Fruit fly (Drosophila melanogaster) whole organism, embryonic: ENCODE data around the gene Cyp12a5.

Source experiments
- Asciz ChIP-seq: fragments of 200-800 bp; sonication (Bioruptor generic); optimal IDR thresholded peaks from 2 replicates; lab custom pipeline; 2017; ENCODE audit warnings: missing biosample characterization, mild to moderate bottlenecking, missing genetic modification characterization, missing genetic modification reagents
- C15 ChIP-seq: fragments of 200-800 bp; sonication (Bioruptor generic); IDR thresholded peaks from 3 replicates; pipeline ENCODE4 v1.3.6; 2022; ENCODE audit warnings: missing biosample characterization, missing genetic modification characterization
- CG10209 ChIP-seq: fragments of 200-800 bp; sonication (Bioruptor generic); optimal IDR thresholded peaks from 3 replicates; lab custom pipeline; 2017; ENCODE audit warnings: missing biosample characterization, mild to moderate bottlenecking, missing genetic modification characterization, missing genetic modification reagents
- CG1024 ChIP-seq: fragments of 200-800 bp; sonication (Bioruptor generic); IDR thresholded peaks from 2 replicates; pipeline ENCODE4 v1.3.6; 2022; ENCODE audit warnings: missing biosample characterization, missing genetic modification characterization
- CG11085 ChIP-seq: fragments of 200-800 bp; sonication (Bioruptor generic); IDR thresholded peaks from 2 replicates; pipeline ENCODE4 v1.3.6; 2022; ENCODE audit warnings: missing biosample characterization, missing genetic modification characterization
- CG12744 ChIP-seq: fragments of 200-800 bp; sonication (Bioruptor generic); optimal IDR thresholded peaks from 2 replicates; lab custom pipeline; 2016; ENCODE audit warnings: missing biosample characterization, missing genetic modification characterization
- CG13287 ChIP-seq: fragments of 200-800 bp; sonication (Bioruptor generic); IDR thresholded peaks from 2 replicates; pipeline ENCODE4 v1.3.6; 2022; ENCODE audit warnings: missing biosample characterization, missing genetic modification characterization; ENCODE audit not compliant: partially characterized antibody
- CG14050 ChIP-seq: fragments of 200-800 bp; sonication (Bioruptor generic); IDR thresholded peaks from 3 replicates; pipeline ENCODE4 v1.3.6; 2022; ENCODE audit warnings: missing biosample characterization, missing genetic modification characterization
- CG14441 ChIP-seq: fragments of 200-800 bp; sonication (Bioruptor generic); IDR thresholded peaks from 2 replicates; pipeline ENCODE4 v1.3.6; 2022; ENCODE audit warnings: missing biosample characterization, missing genetic modification characterization
- CG17568 ChIP-seq: fragments of 200-800 bp; sonication (Bioruptor generic); optimal IDR thresholded peaks from 2 replicates; lab custom pipeline; 2018; ENCODE audit warnings: missing biosample characterization, mild to moderate bottlenecking, missing genetic modification characterization, moderate library complexity
- CG2116 ChIP-seq: fragments of 200-800 bp; sonication (Bioruptor generic); optimal IDR thresholded peaks from 3 replicates; lab custom pipeline; 2018; ENCODE audit warnings: missing biosample characterization, mild to moderate bottlenecking, missing genetic modification characterization
- CG2129 ChIP-seq: fragments of 200-800 bp; sonication (Bioruptor generic); IDR thresholded peaks from 2 replicates; pipeline ENCODE4 v1.3.6; 2022; ENCODE audit warnings: missing biosample characterization, missing genetic modification characterization; ENCODE audit not compliant: partially characterized antibody
- CG33213 ChIP-seq: fragments of 200-800 bp; sonication (Bioruptor generic); optimal IDR thresholded peaks from 3 replicates; lab custom pipeline; 2016; ENCODE audit warnings: missing biosample characterization, missing genetic modification characterization
- CG3726 ChIP-seq: fragments of 200-800 bp; sonication (Bioruptor generic); IDR thresholded peaks from 3 replicates; pipeline ENCODE4, ENCODE4 v1.3.6; 2022; ENCODE audit warnings: missing biosample characterization, missing genetic modification characterization
- CG42726 ChIP-seq: fragments of 200-800 bp; sonication (Bioruptor generic); IDR thresholded peaks from 2 replicates; pipeline ENCODE4 v1.3.6; 2022; ENCODE audit warnings: missing biosample characterization, missing genetic modification characterization; ENCODE audit not compliant: partially characterized antibody
- CG6654 ChIP-seq: fragments of 200-800 bp; sonication (Bioruptor generic); optimal IDR thresholded peaks from 2 replicates; lab custom pipeline; 2017; ENCODE audit warnings: missing biosample characterization, mild to moderate bottlenecking, missing genetic modification characterization
- CG6765 ChIP-seq: fragments of 200-800 bp; sonication (Bioruptor generic); optimal IDR thresholded peaks from 3 replicates; lab custom pipeline; 2017; ENCODE audit warnings: missing biosample characterization, mild to moderate bottlenecking, missing genetic modification characterization
- CG7556 ChIP-seq: fragments of 200-800 bp; sonication (Bioruptor generic); optimal IDR thresholded peaks from 2 replicates; lab custom pipeline; 2017; ENCODE audit warnings: missing biosample characterization, mild to moderate bottlenecking, missing genetic modification characterization
- CG7987 ChIP-seq: fragments of 200-800 bp; sonication (Bioruptor generic); optimal IDR thresholded peaks from 2 replicates; lab custom pipeline; 2018; ENCODE audit warnings: missing biosample characterization, mild to moderate bottlenecking, missing genetic modification characterization, moderate library complexity
- CG8478 ChIP-seq: fragments of >200 bp; optimal IDR thresholded peaks from 2 replicates; lab custom pipeline; 2018
- CG8944 ChIP-seq: fragments of 200-800 bp; sonication (Bioruptor generic); optimal IDR thresholded peaks from 3 replicates; lab custom pipeline; 2016; ENCODE audit warnings: missing biosample characterization, missing genetic modification characterization
- Dad ChIP-seq: fragments of 200-800 bp; sonication (Bioruptor generic); optimal IDR thresholded peaks from 3 replicates; lab custom pipeline; 2016; ENCODE audit warnings: missing biosample characterization, missing genetic modification characterization
- ERR ChIP-seq: fragments of 200-800 bp; sonication (Bioruptor generic); optimal IDR thresholded peaks from 2 replicates; lab custom pipeline; 2016; ENCODE audit warnings: missing biosample characterization, missing genetic modification characterization
- Fer3 ChIP-seq: fragments of 200-800 bp; sonication (Bioruptor generic); optimal IDR thresholded peaks from 2 replicates; lab custom pipeline; 2018; ENCODE audit warnings: missing biosample characterization, mild to moderate bottlenecking, missing genetic modification characterization, moderate library complexity
- Gsc ChIP-seq: fragments of 200-800 bp; sonication (Bioruptor generic); IDR thresholded peaks from 2 replicates; pipeline ENCODE4 v1.3.6; 2022; ENCODE audit warnings: missing biosample characterization, missing genetic modification characterization
- Kr ChIP-seq: fragments of 200-800 bp; sonication (Bioruptor generic); optimal IDR thresholded peaks from 2 replicates; lab custom pipeline; 2017; ENCODE audit warnings: missing biosample characterization, mild to moderate bottlenecking, missing genetic modification characterization
- Lpt ChIP-seq: fragments of >200 bp; optimal IDR thresholded peaks from 2 replicates; lab custom pipeline; 2018; ENCODE audit warnings: missing biosample characterization, missing genetic modification characterization
- Med ChIP-seq: fragments of 200-800 bp; sonication (Bioruptor generic); peaks from one replicate; lab custom pipeline; 2016; ENCODE audit warnings: missing biosample characterization, missing genetic modification characterization, mild to moderate bottlenecking, inconsistent platforms, moderate library complexity
- Nf-YB ChIP-seq: fragments of 200-800 bp; sonication (Bioruptor generic); optimal IDR thresholded peaks from 3 replicates; lab custom pipeline; 2019; ENCODE audit warnings: missing biosample characterization, mild to moderate bottlenecking, missing genetic modification characterization, moderate library complexity
- Rx ChIP-seq: fragments of 200-800 bp; sonication (Bioruptor generic); IDR thresholded peaks from 2 replicates; pipeline ENCODE4 v1.3.6; 2022; ENCODE audit warnings: missing biosample characterization, missing genetic modification characterization
- ato ChIP-seq: fragments of 200-800 bp; sonication (Bioruptor generic); IDR thresholded peaks from 2 replicates; pipeline ENCODE4 v1.3.6; 2022; ENCODE audit warnings: missing biosample characterization, missing genetic modification characterization; ENCODE audit not compliant: partially characterized antibody
- bab2 ChIP-seq: fragments of 200-800 bp; sonication (Bioruptor generic); optimal IDR thresholded peaks from 2 replicates; lab custom pipeline; 2016; ENCODE audit warnings: missing biosample characterization, missing genetic modification characterization
- cato ChIP-seq: fragments of 200-800 bp; sonication (Bioruptor generic); optimal IDR thresholded peaks from 2 replicates; lab custom pipeline; 2016; ENCODE audit warnings: missing biosample characterization, missing genetic modification characterization, borderline replicate concordance
- da ChIP-seq: fragments of 200-800 bp; sonication (Bioruptor generic); optimal IDR thresholded peaks from 2 replicates; lab custom pipeline; 2016; ENCODE audit warnings: missing biosample characterization, missing genetic modification characterization
- disco-r ChIP-seq: fragments of 200-800 bp; sonication (Bioruptor generic); optimal IDR thresholded peaks from 2 replicates; lab custom pipeline; 2016; ENCODE audit warnings: missing biosample characterization, missing genetic modification characterization
- dm ChIP-seq: fragments of 200-800 bp; sonication (Bioruptor generic); optimal IDR thresholded peaks from 3 replicates; lab custom pipeline; 2016; ENCODE audit warnings: missing biosample characterization, missing genetic modification characterization
- ems ChIP-seq: fragments of 200-800 bp; sonication (Bioruptor generic); optimal IDR thresholded peaks from 3 replicates; lab custom pipeline; 2016; ENCODE audit warnings: missing biosample characterization, missing genetic modification characterization
- fd3F ChIP-seq: fragments of 200-800 bp; sonication (Bioruptor generic); optimal IDR thresholded peaks from 2 replicates; lab custom pipeline; 2018; ENCODE audit warnings: missing biosample characterization, mild to moderate bottlenecking, missing genetic modification characterization, moderate library complexity
- hkb ChIP-seq, 2 experiments: fragments of 200-800 bp in 1 of 2; fragments of >200 bp in 1 of 2; sonication (Bioruptor generic) in 1 of 2; IDR thresholded peaks in 1 of 2; optimal IDR thresholded peaks in 1 of 2; 2 replicates each; pipeline versions ENCODE4 v1.3.6 to Lab custom; 2017 to 2022; ENCODE audit warnings: missing biosample characterization in 1 of 2, missing genetic modification characterization in 1 of 2
- insv ChIP-seq, 2 experiments: fragments of 200-800 bp; sonication (Bioruptor generic); optimal IDR thresholded peaks; 3 replicates each; lab custom pipeline; 2016 to 2018; ENCODE audit warnings: missing biosample characterization in 2 of 2, missing genetic modification characterization in 2 of 2
- odd ChIP-seq: fragments of 200-800 bp; sonication (Bioruptor generic); optimal IDR thresholded peaks from 2 replicates; lab custom pipeline; 2017; ENCODE audit warnings: missing biosample characterization, mild to moderate bottlenecking, missing genetic modification characterization
- prd ChIP-seq, 3 experiments: fragments of >200 bp in 2 of 3; fragments of 200-800 bp in 1 of 3; sonication (Bioruptor generic) in 1 of 3; optimal IDR thresholded peaks in 2 of 3; IDR thresholded peaks in 1 of 3; 2 replicates in 2 of 3; 3 replicates in 1 of 3; pipeline versions ENCODE4 v1.3.6 to Lab custom; 2017 to 2022; ENCODE audit warnings: missing biosample characterization in 1 of 3, missing genetic modification characterization in 1 of 3
- psq ChIP-seq: fragments of 200-800 bp; sonication (Bioruptor generic); optimal IDR thresholded peaks from 2 replicates; lab custom pipeline; 2017; ENCODE audit warnings: missing biosample characterization, missing genetic modification characterization
- slbo ChIP-seq: fragments of 200-800 bp; sonication (Bioruptor generic); IDR thresholded peaks from 2 replicates; pipeline ENCODE4 v1.3.6; 2022; ENCODE audit warnings: missing biosample characterization, missing genetic modification characterization
- slou ChIP-seq: fragments of 200-800 bp; sonication (Bioruptor generic); optimal IDR thresholded peaks from 3 replicates; lab custom pipeline; 2016; ENCODE audit warnings: missing biosample characterization, missing genetic modification characterization
- sug ChIP-seq: fragments of 200-800 bp; optimal IDR thresholded peaks from 2 replicates; lab custom pipeline; 2019; ENCODE audit warnings: missing biosample characterization, mild to moderate bottlenecking, missing genetic modification characterization, moderate library complexity
- trh ChIP-seq: fragments of 200-800 bp; sonication (Bioruptor generic); optimal IDR thresholded peaks from 2 replicates; lab custom pipeline; 2016; ENCODE audit warnings: missing biosample characterization, missing genetic modification characterization
- ttk ChIP-seq: fragments of 200-800 bp; sonication (Bioruptor generic); IDR thresholded peaks from 2 replicates; pipeline ENCODE4 v2.1.2; 2022; ENCODE audit warnings: missing biosample characterization, missing genetic modification characterization
- vfl ChIP-seq: fragments of 200-800 bp; sonication (Bioruptor generic); optimal IDR thresholded peaks from 2 replicates; lab custom pipeline; 2016; ENCODE audit warnings: missing biosample characterization, missing genetic modification characterization

The Cyp12a5 gene

DNA sequence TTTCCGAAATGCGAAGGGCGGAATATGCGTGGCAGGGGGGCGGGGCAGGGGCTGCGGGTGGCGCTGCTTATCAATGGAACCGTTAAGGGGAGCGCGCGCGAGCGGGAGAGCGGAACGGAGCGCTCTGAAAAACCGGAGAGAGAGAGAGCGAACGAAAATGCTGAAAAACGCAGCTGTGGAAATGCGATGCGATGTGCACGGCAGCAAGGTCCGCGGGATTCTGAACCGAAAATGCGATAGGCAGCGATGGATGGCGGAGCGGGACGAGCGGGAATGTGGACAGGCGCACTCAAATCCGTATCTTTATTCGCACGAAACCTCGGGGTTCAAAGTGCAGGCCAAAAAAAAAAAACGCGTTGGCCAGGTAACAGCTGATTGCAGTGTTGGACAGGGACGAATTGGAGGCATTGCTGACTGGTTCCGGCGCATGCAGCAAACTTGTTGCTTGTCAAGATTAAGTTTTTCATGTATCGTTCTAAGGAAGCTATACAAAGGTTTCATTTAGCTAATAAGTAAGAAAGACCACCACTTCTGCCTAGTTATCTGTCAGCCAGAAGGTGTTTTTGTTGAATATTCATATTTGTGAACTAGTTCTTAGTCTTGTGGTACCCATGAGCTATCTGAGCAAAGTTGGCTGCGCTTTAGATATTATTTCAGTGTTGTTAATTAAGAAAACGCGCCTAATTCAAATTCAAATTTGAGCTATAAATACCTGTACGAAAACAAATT, 15.2 kb downstream of the Cyp12a5 start, which contains the start of gene Ppcs (continued):
- TF ChIP-seq vfl = peak; percentile 68
- no peak for TF ChIP-seq CG17568
- no peak for TF ChIP-seq Kr
- peak; percentile 48 for TF ChIP-seq bab2 (GFP tag; lab: Kevin White, UChicago)
- peak in 1 of 2 experiments; percentile 51 for TF ChIP-seq insv (GFP tag; optimal IDR thresholded peaks at IDR 0.05; lab: Kevin White, UChicago)
- TF ChIP-seq Asciz (GFP tag; lab: Kevin White, UChicago) = peak; percentile 40
- peak; percentile 55 for TF ChIP-seq Fer3 (tag; lab: Kevin White, UChicago)
- no peak for TF ChIP-seq disco-r
- peak; percentile 4 for TF ChIP-seq CG6765 (GFP tag; lab: Kevin White, UChicago)
- no peak for TF ChIP-seq ttk (GFP tag; lab: Robert Waterston, UW)
- no peak for TF ChIP-seq CG12744 (GFP tag; lab: Kevin White, UChicago)
- peak; percentile 56 for TF ChIP-seq CG42726 (GFP tag; lab: Robert Waterston, UW)
- TF ChIP-seq Nf-YB (GFP tag; lab: Kevin White, UChicago) = peak; percentile 28
- TF ChIP-seq CG10209 = peak; percentile 51
- peak; percentile 54 for TF ChIP-seq da
- peak; percentile 63 for TF ChIP-seq CG13287
- TF ChIP-seq CG2116 = peak; percentile 69
- TF ChIP-seq Med = peak; percentile 92
- TF ChIP-seq CG2129 (GFP tag; lab: Robert Waterston, UW) = no peak
- 0 out of 2 replicates have a peak, but pooled peaks have one; percentile 4 for TF ChIP-seq Rx (GFP tag; lab: Robert Waterston, UW)
- peak; percentile 39 for TF ChIP-seq cato
- peak; percentile 51; the same call in 1 of the 2 replicates for TF ChIP-seq slbo
- no peak for TF ChIP-seq CG6654 (GFP tag; lab: Kevin White, UChicago)
- no peak for TF ChIP-seq trh (GFP tag; lab: Kevin White, UChicago)
- TF ChIP-seq Dad = peak; percentile 62
- no peak for TF ChIP-seq CG8478 (lab: Kevin White, UChicago)
- peak; percentile 48 for TF ChIP-seq ems
- TF ChIP-seq Lpt (GFP tag; lab: Kevin White, UChicago) = no peak
- peak; percentile 75 for TF ChIP-seq dm (GFP tag; lab: Kevin White, UChicago)
- TF ChIP-seq CG7987 = peak; percentile 13
- no peak for TF ChIP-seq CG14050 (GFP tag; lab: Robert Waterston, UW)
- no peak for TF ChIP-seq CG1024 (GFP tag; lab: Robert Waterston, UW)
- TF ChIP-seq ERR (GFP tag; lab: Kevin White, UChicago) = peak; percentile 35
- peak; percentile 30 for TF ChIP-seq odd (GFP tag; lab: Kevin White, UChicago)
- TF ChIP-seq Gsc (GFP tag; lab: Robert Waterston, UW) = no peak
- no peak for TF ChIP-seq C15 (GFP tag; lab: Robert Waterston, UW)
- TF ChIP-seq hkb (optimal IDR thresholded peaks at IDR 0.05; lab: Kevin White, UChicago) = no peak
- TF ChIP-seq hkb (GFP tag; IDR thresholded peaks at IDR 0.05; lab: Robert Waterston, UW) = no peak; the same call in 1 of the 2 replicates
- TF ChIP-seq CG33213 (GFP tag; lab: Kevin White, UChicago) = peak; percentile 67
- TF ChIP-seq ato (GFP tag; lab: Robert Waterston, UW) = no peak
- no peak for TF ChIP-seq CG3726 (GFP tag; lab: Robert Waterston, UW)
- TF ChIP-seq prd (optimal IDR thresholded peaks at IDR 0.05; lab: Kevin White, UChicago) = no peak
- 0 out of 3 replicates have a peak, but pooled peaks have one; percentile 33 for TF ChIP-seq prd (GFP tag; IDR thresholded peaks at IDR 0.05; lab: Robert Waterston, UW)
- TF ChIP-seq CG8944 (GFP tag; lab: Kevin White, UChicago) = peak; percentile 65
- no peak for TF ChIP-seq psq (GFP tag; lab: Kevin White, UChicago)
- TF ChIP-seq sug (tag; lab: Kevin White, UChicago) = peak; percentile 75
- peak; percentile 30; the same call in 1 of the 2 replicates for TF ChIP-seq CG11085
- peak; percentile 49 for TF ChIP-seq fd3F
- no peak for TF ChIP-seq CG14441
- TF ChIP-seq slou = peak; percentile 65
- peak; percentile 57 for TF ChIP-seq CG7556 (GFP tag; lab: Kevin White, UChicago)
